Worm (Caenorhabditis elegans) whole organism, L4 larva: ENCODE results near the gene F39F10.2.

Source experiments
- ceh-82 ChIP-seq: sonication (generic microtip); optimal IDR thresholded peaks from 2 replicates; lab custom pipeline; 2017; ENCODE audit warnings: missing biosample characterization, missing genetic modification characterization
- fkh-10 ChIP-seq: fragments of 150-350 bp; optimal IDR thresholded peaks from 2 replicates; lab custom pipeline; 2014; ENCODE audit warnings: missing biosample characterization, missing genetic modification reagents, missing genetic modification characterization
- nhr-11 ChIP-seq: fragments of 150-350 bp; optimal IDR thresholded peaks from 2 replicates; lab custom pipeline; 2014; ENCODE audit warnings: missing biosample characterization, missing genetic modification characterization
- nhr-237 ChIP-seq: sonication (generic microtip); optimal IDR thresholded peaks from 2 replicates; lab custom pipeline; 2017; ENCODE audit warnings: missing biosample characterization, missing genetic modification characterization
- unc-130 ChIP-seq: sonication (generic microtip); optimal IDR thresholded peaks from 2 replicates; lab custom pipeline; 2016; ENCODE audit warnings: missing genetic modification reagents, missing genetic modification characterization, missing compliant biosample characterization

DNA sequence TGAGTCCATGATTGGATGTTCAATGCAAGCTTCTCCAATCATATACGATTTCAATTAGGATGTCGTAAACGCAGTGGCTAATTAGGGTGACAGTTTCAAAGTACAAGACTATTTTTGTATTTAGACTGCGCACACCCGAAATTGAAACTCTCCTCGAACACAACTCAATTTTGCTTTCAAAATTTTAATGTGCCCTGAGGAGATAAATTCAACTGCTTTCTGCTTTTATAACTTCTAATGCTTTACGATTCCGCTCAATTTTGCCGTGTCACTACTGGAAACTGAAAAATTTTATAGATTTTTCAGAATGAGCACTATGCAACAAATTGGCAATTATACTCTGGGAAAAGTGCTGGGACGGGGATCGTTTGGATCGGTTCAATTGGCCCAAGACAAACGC is at the start of gene F39F10.2:
- no peak for TF ChIP-seq unc-130 (GFP tag; lab: Kevin White, UChicago)
- TF ChIP-seq nhr-11 (tag; lab: Kevin White, UChicago), result no peak
- no peak for TF ChIP-seq ceh-82 (tag; lab: Kevin White, UChicago)
- TF ChIP-seq fkh-10 (GFP tag; lab: Kevin White, UChicago), result no peak
- TF ChIP-seq nhr-237 (tag; lab: Kevin White, UChicago), result no peak
